Fruit fly (Drosophila melanogaster): ENCODE results near the gene Ilp8.

Gene Ilp8

DNA sequence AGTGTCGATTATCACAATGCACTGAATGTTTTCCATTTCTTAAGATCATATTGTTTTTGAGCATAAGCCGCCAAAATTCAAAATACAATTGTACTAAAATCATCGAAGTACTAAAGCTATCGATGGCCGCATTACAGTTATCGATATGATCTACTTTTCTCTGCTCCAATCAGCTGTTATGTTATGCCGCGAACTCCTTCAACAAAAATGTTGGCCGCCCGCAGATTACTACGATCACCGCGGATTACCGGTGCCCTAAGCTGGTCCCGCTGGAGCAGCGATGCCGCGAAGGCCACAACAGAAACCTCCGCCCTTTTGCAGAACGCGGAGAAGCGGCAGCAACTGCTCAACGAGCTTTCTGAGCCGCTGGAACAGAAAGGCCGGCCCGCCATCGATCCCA is 3.6 kb upstream of the Ilp8 start, which contains the start of gene beg (continued):
- TF ChIP-seq HLH3B (GFP tag; IDR thresholded peaks at IDR 0.05) (no peak), Awh (GFP tag; IDR thresholded peaks at IDR 0.05) (no peak), psq (GFP tag; optimal IDR thresholded peaks at IDR 0.05) (no peak), fru (optimal IDR thresholded peaks at IDR 0.05) (no peak), CG2889 (GFP tag; IDR thresholded peaks at IDR 0.05) (no peak), CG15479 (GFP tag; optimal IDR thresholded peaks at IDR 0.05) (no peak), lmd (GFP tag; IDR thresholded peaks at IDR 0.05) (no peak), br (optimal IDR thresholded peaks at IDR 0.05) (no peak), yki (optimal IDR thresholded peaks at IDR 0.05) (no peak), Doc2 (GFP tag; IDR thresholded peaks at IDR 0.05) (no peak), slbo (GFP tag; IDR thresholded peaks at IDR 0.05) (no peak), Chrac-16 (GFP tag; optimal IDR thresholded peaks at IDR 0.05) (no peak), CG13123 (GFP tag; optimal IDR thresholded peaks at IDR 0.05) (no peak), run (tag; optimal IDR thresholded peaks at IDR 0.05) (no peak), emc (GFP tag; optimal IDR thresholded peaks at IDR 0.05) (no peak), zen (tag; optimal IDR thresholded peaks at IDR 0.05) (no peak)

DNA sequence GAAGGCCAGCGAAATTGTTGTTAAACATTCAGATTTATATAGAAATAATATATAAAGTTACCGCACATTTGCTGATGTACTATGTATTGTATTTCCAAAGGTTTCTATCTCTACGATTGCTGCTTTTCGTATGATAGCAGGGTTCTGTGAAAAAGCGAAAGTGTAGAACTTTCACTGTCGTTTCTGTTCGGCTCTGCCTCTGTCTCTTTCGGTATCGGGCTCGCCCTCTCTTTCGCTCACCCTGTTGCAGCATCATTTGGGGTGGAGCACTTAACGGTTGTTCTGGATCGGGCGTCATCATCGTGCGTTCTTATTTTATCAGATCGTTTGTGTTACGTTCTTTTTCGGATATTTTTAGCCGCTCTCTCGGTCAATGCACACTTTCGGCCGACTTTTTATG is 1.4 kb upstream of the Ilp8 start:
- TF ChIP-seq CG3726 (GFP tag; IDR thresholded peaks at IDR 0.05): no peak
- TF ChIP-seq Eip74EF (GFP tag; optimal IDR thresholded peaks at IDR 0.05): peak in 1 of 2 experiments; percentile 9
- TF ChIP-seq Asciz (GFP tag; optimal IDR thresholded peaks at IDR 0.05): peak; percentile 34
- peak; percentile 74 for TF ChIP-seq Spps (tag; optimal IDR thresholded peaks at IDR 0.05)
- TF ChIP-seq sim (GFP tag; IDR thresholded peaks at IDR 0.05): peak; percentile 41; the same call in 1 of the 2 replicates
- TF ChIP-seq sqz (GFP tag; optimal IDR thresholded peaks at IDR 0.05): peak; percentile 17
- TF ChIP-seq Blimp-1 (GFP tag; optimal IDR thresholded peaks at IDR 0.05): peak; percentile 100
- TF ChIP-seq CG2199 (GFP tag; IDR thresholded peaks at IDR 0.05): 0 out of 3 replicates have a peak, but pooled peaks have one; percentile 32
- peak in 1 of 3 experiments; percentile 40 for TF ChIP-seq lola (GFP tag; optimal IDR thresholded peaks at IDR 0.05)
- TF ChIP-seq D (optimal IDR thresholded peaks at IDR 0.05): no peak
- TF ChIP-seq D (GFP tag; optimal IDR thresholded peaks at IDR 0.05): no peak
- peak; percentile 67 for TF ChIP-seq CG6254 (GFP tag; optimal IDR thresholded peaks at IDR 0.05)
- TF ChIP-seq CG33557 (GFP tag; optimal IDR thresholded peaks at IDR 0.05): peak; percentile 86
- TF ChIP-seq CG9609 (GFP tag; optimal IDR thresholded peaks at IDR 0.05): no peak
- no peak for TF ChIP-seq slbo (GFP tag; IDR thresholded peaks at IDR 0.05)
- peak; percentile 90 for TF ChIP-seq Deaf1 (tag; optimal IDR thresholded peaks at IDR 0.05)
- peak; percentile 93 for TF ChIP-seq HLHmδ (GFP tag; optimal IDR thresholded peaks at IDR 0.05)
- TF ChIP-seq CG12659 (GFP tag; optimal IDR thresholded peaks at IDR 0.05): no peak
- peak; percentile 1 for TF ChIP-seq CG2875 (GFP tag; optimal IDR thresholded peaks at IDR 0.05)
- no peak for TF ChIP-seq Dip2 (GFP tag; IDR thresholded peaks at IDR 0.05)
- TF ChIP-seq CG17361 (GFP tag; IDR thresholded peaks at IDR 0.05): peak; percentile 41; the same call in 1 of the 3 replicates
- no peak for TF ChIP-seq luna (GFP tag; optimal IDR thresholded peaks at IDR 0.05)
- peak; percentile 32 for TF ChIP-seq gcm (GFP tag; optimal IDR thresholded peaks at IDR 0.05)
- TF ChIP-seq Six4 (GFP tag; optimal IDR thresholded peaks at IDR 0.05): no peak
- no peak for TF ChIP-seq CG1233 (GFP tag; optimal IDR thresholded peaks at IDR 0.05)
- peak; percentile 3 for TF ChIP-seq nmo (GFP tag; optimal IDR thresholded peaks at IDR 0.05)
- TF ChIP-seq CG2202 (tag; optimal IDR thresholded peaks at IDR 0.05): peak; percentile 41
- TF ChIP-seq bsh (GFP tag; optimal IDR thresholded peaks at IDR 0.05): peak in 1 of 2 experiments; percentile 69
- peak; percentile 39 for TF ChIP-seq fd64A (GFP tag; optimal IDR thresholded peaks at IDR 0.05)
- TF ChIP-seq CG10267 (tag; optimal IDR thresholded peaks at IDR 0.05): no peak
- TF ChIP-seq CG10979 (tag; optimal IDR thresholded peaks at IDR 0.05): peak; percentile 18
- peak; percentile 25 for TF ChIP-seq trem (tag; optimal IDR thresholded peaks at IDR 0.05)
- TF ChIP-seq Meics (GFP tag; optimal IDR thresholded peaks at IDR 0.05): no peak
- no peak for TF ChIP-seq sc (optimal IDR thresholded peaks at IDR 0.05)
- TF ChIP-seq sc (GFP tag; optimal IDR thresholded peaks at IDR 0.05): peak; percentile 33
- TF ChIP-seq CG18262 (tag; optimal IDR thresholded peaks at IDR 0.05): peak; percentile 42
